Fruit fly (Drosophila melanogaster): ENCODE measurements around the gene Cyp318a1.

Gene Cyp318a1

DNA sequence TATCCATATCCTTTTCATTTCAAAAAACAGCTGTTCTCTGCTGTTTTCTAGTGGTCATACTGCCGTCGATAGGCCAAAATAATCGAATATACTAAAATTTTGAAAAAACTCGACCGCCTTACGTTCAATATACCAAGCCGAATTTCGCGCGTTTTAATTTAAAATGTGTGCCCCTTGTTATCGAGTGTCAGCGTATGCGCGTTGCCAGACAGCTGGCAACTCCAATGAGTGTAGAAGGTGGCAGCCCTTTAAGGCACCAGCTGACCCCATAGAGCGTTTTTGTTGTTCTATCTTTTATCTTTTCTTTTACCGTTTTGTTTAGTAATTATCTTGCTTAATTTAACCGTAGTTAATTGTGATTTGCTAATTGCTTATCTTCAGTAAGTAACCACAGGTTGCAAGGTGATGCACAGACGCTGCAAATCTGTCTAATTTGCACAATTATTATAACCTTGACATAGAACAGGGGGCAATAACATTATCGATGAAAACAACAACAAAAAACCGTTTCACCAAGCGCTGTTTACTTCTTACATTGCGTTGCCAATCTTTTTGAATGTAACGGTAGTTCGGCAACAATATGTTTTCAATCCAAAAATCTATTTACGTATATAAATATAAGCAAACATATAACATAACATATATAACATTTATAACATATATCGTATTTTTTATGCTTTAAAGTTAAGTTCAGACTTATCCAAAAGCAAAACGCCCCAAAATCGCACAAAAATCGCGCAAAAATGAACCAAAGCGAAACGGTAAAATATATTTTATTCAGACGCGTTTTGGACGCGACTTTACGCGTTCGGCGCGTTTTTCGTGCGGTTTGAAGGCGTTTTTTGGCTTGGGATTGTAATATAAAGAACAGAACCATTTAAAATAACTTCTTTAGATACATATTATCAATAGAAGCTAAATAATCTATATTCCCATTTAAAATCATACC is 20.0 kb upstream of the Cyp318a1 start, which contains the start of the genes CG1492 and regucalcin:
Gene CG1492 (minus strand): TSS at position 63 of the 949 bp plus-strand sequence.
Gene regucalcin (plus strand): TSS at position 229 of the 949 bp plus-strand sequence.
- TF ChIP-seq CG17801 (GFP tag; optimal IDR thresholded peaks at IDR 0.05; ENCODE audit: partially characterized antibody): no peak

dm6 chrX:12013098-12013493 is 19.3 kb upstream of the Cyp318a1 start:
- no peak for TF ChIP-seq CG17801 (GFP tag; optimal IDR thresholded peaks at IDR 0.05; ENCODE audit: partially characterized antibody)

DNA sequence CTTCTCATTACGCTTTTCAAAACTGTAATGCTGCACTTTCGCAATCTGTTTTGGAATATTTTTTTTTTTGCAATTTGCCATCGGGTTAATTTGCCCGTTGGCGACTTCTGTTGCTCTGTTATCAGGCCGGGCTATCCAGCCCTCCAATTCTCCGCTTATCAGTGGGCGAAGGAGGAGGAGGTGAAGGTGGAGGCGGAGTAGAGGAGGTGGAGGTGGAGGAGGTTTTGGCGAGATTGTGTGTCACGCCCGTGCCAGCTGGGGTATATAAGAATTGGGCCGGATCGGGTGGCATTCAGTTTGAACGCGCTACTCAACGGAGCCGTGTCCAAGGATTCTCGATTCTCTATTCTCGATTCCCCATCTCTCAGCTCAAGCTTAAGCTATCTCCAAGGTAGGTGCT is 18.3 kb upstream of the Cyp318a1 start:
- no peak for TF ChIP-seq CG17801 (GFP tag; optimal IDR thresholded peaks at IDR 0.05; ENCODE audit: partially characterized antibody)

dm6 chrX:12014800-12015389 is 17.5 kb upstream of the Cyp318a1 start:
- peak; percentile 31 for TF ChIP-seq CG17801 (GFP tag; optimal IDR thresholded peaks at IDR 0.05; ENCODE audit: partially characterized antibody)

DNA sequence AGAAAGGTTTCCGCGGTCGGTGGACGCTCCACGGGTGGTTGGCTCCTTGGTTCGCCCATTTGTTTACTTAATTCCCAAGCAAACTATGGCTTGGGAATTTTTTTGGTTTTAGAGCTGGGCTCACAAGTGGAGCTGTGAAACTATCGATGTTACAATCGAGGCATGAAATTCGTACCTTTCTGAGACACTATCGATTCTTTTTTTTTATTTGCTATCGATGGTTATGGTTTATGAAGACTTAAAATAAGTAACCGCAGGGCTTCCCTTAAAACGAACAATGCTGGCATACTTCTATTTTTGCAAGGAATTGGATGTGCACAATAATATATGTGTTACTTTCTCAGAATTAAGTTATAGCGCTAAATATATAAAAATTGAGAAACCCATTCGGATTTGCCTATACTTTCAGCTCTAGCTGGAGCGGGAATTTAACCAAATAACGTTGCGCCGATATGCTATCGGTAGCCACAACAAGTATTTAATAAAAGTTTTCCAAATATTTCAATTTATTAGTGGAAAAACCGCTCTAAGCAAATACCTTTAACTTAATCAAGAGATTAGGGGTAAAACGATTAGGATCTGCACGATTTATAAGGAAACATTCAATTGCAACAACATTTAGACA is 14.5 kb upstream of the Cyp318a1 start, which contains the start of gene Chrac-16:
Gene Chrac-16 (minus strand): TSS at position 147 of the 625 bp plus-strand sequence.
- TF ChIP-seq CG17801 (GFP tag; optimal IDR thresholded peaks at IDR 0.05; ENCODE audit: partially characterized antibody): no peak

DNA sequence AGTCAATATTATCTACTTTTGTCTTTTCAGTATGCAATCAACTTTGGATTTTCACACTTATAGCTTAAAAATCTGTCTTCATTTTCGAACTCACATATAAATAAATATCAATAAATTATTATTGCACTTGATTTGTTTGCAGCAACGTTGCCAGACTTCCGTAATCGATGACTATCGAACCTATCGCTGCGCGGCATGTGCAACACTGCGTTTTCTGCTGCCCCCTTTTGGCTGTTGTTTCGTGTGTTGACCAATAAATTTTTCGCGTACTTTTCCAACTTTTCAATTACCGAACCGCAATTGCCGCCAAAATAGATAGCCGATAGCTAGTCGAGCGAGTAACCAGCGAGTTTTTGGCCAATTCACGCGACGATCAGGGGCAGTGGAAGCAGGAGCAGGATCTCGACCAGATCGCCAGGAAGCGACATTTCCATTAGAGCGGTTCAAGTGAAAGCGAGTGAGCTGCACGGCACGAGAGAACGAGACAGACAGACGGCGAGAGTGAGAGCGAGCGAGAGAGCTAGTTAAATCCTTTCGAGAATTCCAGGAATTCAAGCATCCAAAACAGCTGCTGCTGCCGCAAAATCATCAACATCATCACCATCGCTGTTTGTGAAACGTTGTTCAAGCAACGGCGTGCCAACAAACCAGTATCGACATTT is 13.9 kb upstream of the Cyp318a1 start, which contains the start of gene Lsm12a:
Gene Lsm12a (plus strand): TSS at position 201 of the 662 bp plus-strand sequence.
- TF ChIP-seq CG17801 (GFP tag; optimal IDR thresholded peaks at IDR 0.05; ENCODE audit: partially characterized antibody): no peak

dm6 chrX:12020857-12021256 is 11.6 kb upstream of the Cyp318a1 start, which contains the start of gene Tango4:
Gene Tango4 (plus strand): TSS chrX:12021068.
- no peak for TF ChIP-seq CG17801 (GFP tag; optimal IDR thresholded peaks at IDR 0.05; ENCODE audit: partially characterized antibody)

DNA sequence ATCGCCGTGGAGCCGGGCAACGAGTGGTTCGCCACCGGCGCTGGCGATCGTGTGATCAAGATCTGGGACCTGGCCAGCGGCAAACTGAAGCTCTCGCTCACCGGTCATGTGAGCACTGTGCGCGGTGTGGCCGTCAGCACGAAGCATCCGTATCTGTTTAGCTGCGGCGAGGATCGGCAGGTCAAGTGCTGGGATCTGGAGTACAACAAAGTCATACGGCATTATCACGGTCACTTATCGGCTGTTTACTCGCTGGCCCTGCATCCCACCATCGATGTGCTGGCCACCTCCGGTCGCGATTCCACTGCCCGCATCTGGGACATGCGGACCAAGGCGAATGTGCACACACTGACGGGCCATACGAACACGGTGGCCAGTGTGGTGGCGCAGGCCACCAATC is 10.7 kb upstream of the Cyp318a1 start:
- no peak for TF ChIP-seq CG17801 (GFP tag; optimal IDR thresholded peaks at IDR 0.05; ENCODE audit: partially characterized antibody)

- TF ChIP-seq CG17801 (GFP tag; optimal IDR thresholded peaks at IDR 0.05; ENCODE audit: partially characterized antibody): peak; percentile 51
Measured at dm6 chrX:12028825-12029514, 3.5 kb upstream of the Cyp318a1 start, which contains the start of gene Usp7. Gene Usp7 (minus strand): TSS chrX:12029032.

- no peak for TF ChIP-seq CG17801 (GFP tag; optimal IDR thresholded peaks at IDR 0.05; ENCODE audit: partially characterized antibody)
Measured at dm6 chrX:12031400-12031799, 1.0 kb upstream of the Cyp318a1 start, which contains the start of gene Cyp311a1. Gene Cyp311a1 (minus strand): TSS chrX:12031465.

DNA sequence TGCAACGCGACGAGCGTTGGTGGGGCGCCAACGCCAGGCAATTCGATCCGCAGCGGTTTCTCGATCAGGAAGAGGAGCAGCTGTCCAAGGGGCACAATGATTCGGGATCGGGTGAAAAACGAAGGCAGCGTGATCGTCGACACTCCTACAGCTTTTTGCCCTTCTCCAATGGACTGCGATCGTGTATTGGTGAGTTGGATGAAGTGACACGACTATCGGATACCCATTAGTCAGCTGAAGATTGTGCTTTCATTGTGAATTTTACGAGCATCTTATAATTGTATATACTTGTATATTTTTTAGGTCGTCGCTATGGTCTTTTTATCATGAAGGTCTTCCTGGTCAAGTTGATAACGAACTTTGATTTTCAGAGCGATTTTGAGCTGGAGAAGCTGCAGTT is 2.3 kb downstream of the Cyp318a1 start:
- TF ChIP-seq CG17801 (GFP tag; optimal IDR thresholded peaks at IDR 0.05; ENCODE audit: partially characterized antibody): no peak

- TF ChIP-seq CG17801 (GFP tag; optimal IDR thresholded peaks at IDR 0.05; ENCODE audit: partially characterized antibody): no peak
Measured at dm6 chrX:12035207-12035606, 2.8 kb downstream of the Cyp318a1 start.

DNA sequence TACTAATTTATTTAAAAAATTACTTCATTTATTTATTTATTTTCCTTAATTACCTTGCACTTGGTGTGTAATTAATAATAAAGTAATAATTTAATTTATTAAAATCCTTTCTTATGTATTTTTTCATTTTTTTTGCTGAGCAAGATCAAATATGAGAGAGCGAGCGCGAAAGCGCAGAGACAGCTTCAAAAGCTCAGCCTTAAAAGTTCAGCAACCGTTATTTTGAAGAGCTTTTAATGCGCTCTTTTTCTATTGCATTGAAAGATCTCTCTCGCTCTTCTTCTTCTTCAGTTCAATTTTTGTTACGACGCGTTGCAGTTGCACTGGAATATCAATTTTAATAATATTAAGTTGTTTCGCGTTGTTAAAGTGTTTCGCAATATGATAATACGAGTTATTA is 11.0 kb downstream of the Cyp318a1 start, which contains the start of gene Ten-a:
Gene Ten-a (plus strand): TSS at position 301 of the 400 bp plus-strand sequence.
- no peak for TF ChIP-seq CG17801 (GFP tag; optimal IDR thresholded peaks at IDR 0.05; ENCODE audit: partially characterized antibody)

dm6 chrX:12050292-12050691 is 17.9 kb downstream of the Cyp318a1 start:
- TF ChIP-seq CG17801 (GFP tag; optimal IDR thresholded peaks at IDR 0.05; ENCODE audit: partially characterized antibody): no peak
